Fruit fly (Drosophila melanogaster) whole organism, wandering third instar larva: Measurements from ENCODE around the gene CROT.
A peak's percentile ranks its signal among the peaks of the same experiment; 100 is the strongest.

Source experiments
- Abd-B ChIP-seq: fragments of >200 bp; optimal IDR thresholded peaks from 2 replicates; lab custom pipeline; 2017; ENCODE audit warnings: missing biosample characterization, missing genetic modification characterization
- CG32264 ChIP-seq: fragments of 200-800 bp; sonication (Bioruptor generic); optimal IDR thresholded peaks from 2 replicates; lab custom pipeline; 2016; ENCODE audit warnings: missing biosample characterization, missing genetic modification characterization
- CG9705 ChIP-seq: fragments of 200-800 bp; sonication (Bioruptor generic); optimal IDR thresholded peaks from 2 replicates; lab custom pipeline; 2018; ENCODE audit warnings: missing biosample characterization, mild to moderate bottlenecking, missing genetic modification characterization
- CrebA ChIP-seq: fragments of 200-800 bp; sonication (Bioruptor generic); optimal IDR thresholded peaks from 2 replicates; lab custom pipeline; 2016; ENCODE audit warnings: missing biosample characterization, mild to moderate bottlenecking, missing genetic modification characterization, borderline replicate concordance
- Dfd ChIP-seq: fragments of >200 bp; optimal IDR thresholded peaks from 2 replicates; lab custom pipeline; 2017; ENCODE audit warnings: missing biosample characterization, missing genetic modification characterization
- Dif ChIP-seq: fragments of 200-275, 200-300 bp; sonication (Bioruptor generic); optimal IDR thresholded peaks from 2 replicates; lab custom pipeline; 2018; ENCODE audit warnings: missing biosample characterization, missing genetic modification characterization; ENCODE audit not compliant: partially characterized antibody
- GATAd ChIP-seq: sonication (Bioruptor generic); optimal IDR thresholded peaks from 2 replicates; lab custom pipeline; 2016; ENCODE audit warnings: missing biosample characterization, missing genetic modification characterization
- HLH106 ChIP-seq: fragments of 200-800 bp; optimal IDR thresholded peaks from 3 replicates; lab custom pipeline; 2019; ENCODE audit warnings: missing biosample characterization, mild to moderate bottlenecking, missing genetic modification characterization, moderate library complexity
- Hnf4 ChIP-seq: fragments of 200-800 bp; sonication (Bioruptor generic); optimal IDR thresholded peaks from 2 replicates; lab custom pipeline; 2016; ENCODE audit warnings: missing biosample characterization, mild to moderate bottlenecking, missing genetic modification characterization
- Hr78 ChIP-seq: fragments of >200 bp; optimal IDR thresholded peaks from 2 replicates; lab custom pipeline; 2017; ENCODE audit warnings: missing biosample characterization, missing genetic modification characterization
- Hr83 ChIP-seq: fragments of 200-300 bp; sonication (Bioruptor generic); optimal IDR thresholded peaks from 2 replicates; lab custom pipeline; 2016; ENCODE audit warnings: missing biosample characterization, mild to moderate bottlenecking, missing genetic modification characterization, moderate library complexity; ENCODE audit not compliant: poor library complexity, severe bottlenecking
- Jra ChIP-seq: sonication (Bioruptor generic); optimal IDR thresholded peaks from 2 replicates; lab custom pipeline; 2016; ENCODE audit warnings: missing biosample characterization, missing genetic modification characterization
- Mio ChIP-seq: sonication (Bioruptor generic); optimal IDR thresholded peaks from 2 replicates; lab custom pipeline; 2016; ENCODE audit warnings: missing biosample characterization, missing genetic modification characterization
- Myc ChIP-seq: fragments of >200 bp; optimal IDR thresholded peaks from 2 replicates; lab custom pipeline; 2017
- N ChIP-seq: fragments of >200 bp; optimal IDR thresholded peaks from 2 replicates; lab custom pipeline; 2018; ENCODE audit warnings: missing biosample characterization, missing external identifiers, missing genetic modification characterization
- OdsH ChIP-seq: fragments of 200-800 bp; sonication (Bioruptor generic); optimal IDR thresholded peaks from 2 replicates; lab custom pipeline; 2016; ENCODE audit warnings: missing biosample characterization, mild to moderate bottlenecking, missing genetic modification characterization
- Rel ChIP-seq, 2 experiments: fragments of 200-800 bp; sonication (Bioruptor generic) in 1 of 2; optimal IDR thresholded peaks; 2 replicates in 1 of 2; 3 replicates in 1 of 2; lab custom pipeline; 2016 to 2019; ENCODE audit warnings: mild to moderate bottlenecking in 2 of 2, missing biosample characterization in 2 of 2, missing genetic modification characterization in 2 of 2, moderate library complexity in 1 of 2
- Sp1 ChIP-seq: fragments of 200-800 bp; sonication (Bioruptor generic); optimal IDR thresholded peaks from 3 replicates; lab custom pipeline; 2019; ENCODE audit warnings: missing biosample characterization, mild to moderate bottlenecking, missing genetic modification characterization, moderate library complexity
- Vsx2 ChIP-seq: fragments of 200-300, 225-300 bp; sonication (Bioruptor generic); optimal IDR thresholded peaks from 2 replicates; lab custom pipeline; 2018; ENCODE audit warnings: missing biosample characterization, missing genetic modification characterization; ENCODE audit not compliant: partially characterized antibody
- br ChIP-seq: fragments of 200-800 bp; sonication (Bioruptor generic); optimal IDR thresholded peaks from 2 replicates; lab custom pipeline; 2016; ENCODE audit warnings: missing biosample characterization, missing genetic modification characterization
- brk ChIP-seq: fragments of 200-800 bp; sonication (Bioruptor generic); optimal IDR thresholded peaks from 2 replicates; lab custom pipeline; 2016; ENCODE audit warnings: missing biosample characterization, mild to moderate bottlenecking, missing genetic modification characterization
- dl ChIP-seq, 2 experiments: fragments of 175-275, 200-275 bp in 1 of 2; fragments of 200-275 bp in 1 of 2; sonication (Bioruptor generic); optimal IDR thresholded peaks; lab custom pipeline; 2018; ENCODE audit warnings: mild to moderate bottlenecking in 2 of 2, missing biosample characterization in 2 of 2, missing genetic modification characterization in 2 of 2, moderate library complexity in 2 of 2; ENCODE audit not compliant: partially characterized antibody in 2 of 2, insufficient read depth in 1 of 2
- dmrt93B ChIP-seq: fragments of 200-800 bp; sonication (Bioruptor generic); optimal IDR thresholded peaks from 2 replicates; lab custom pipeline; 2018; ENCODE audit warnings: missing biosample characterization, mild to moderate bottlenecking, missing genetic modification characterization
- dsf ChIP-seq: sonication (Bioruptor generic); optimal IDR thresholded peaks from 2 replicates; lab custom pipeline; 2016; ENCODE audit warnings: missing biosample characterization, missing genetic modification characterization, borderline replicate concordance
- ey ChIP-seq: fragments of 200-800 bp; sonication (Bioruptor generic); optimal IDR thresholded peaks from 2 replicates; lab custom pipeline; 2016; ENCODE audit warnings: missing biosample characterization, missing genetic modification characterization
- foxo ChIP-seq, 2 experiments: fragments of 200-800 bp; sonication (Bioruptor generic); optimal IDR thresholded peaks; 2 replicates in 1 of 2; 3 replicates in 1 of 2; lab custom pipeline; 2016 to 2017; ENCODE audit warnings: missing biosample characterization in 2 of 2, missing genetic modification characterization in 2 of 2
- fru ChIP-seq: fragments of 200-800 bp; sonication (Bioruptor generic); optimal IDR thresholded peaks from 3 replicates; lab custom pipeline; 2016; ENCODE audit warnings: missing biosample characterization, mild to moderate bottlenecking, missing genetic modification characterization
- h ChIP-seq: fragments of 200-800 bp; sonication (Bioruptor generic); optimal IDR thresholded peaks from 3 replicates; lab custom pipeline; 2016; ENCODE audit warnings: missing biosample characterization, mild to moderate bottlenecking, missing genetic modification characterization
- jim ChIP-seq: fragments of 175-275, 200-325 bp; sonication (Bioruptor generic); optimal IDR thresholded peaks from 2 replicates; lab custom pipeline; 2016; ENCODE audit warnings: missing biosample characterization, mild to moderate bottlenecking, missing genetic modification characterization
- lola ChIP-seq: fragments of >200 bp; optimal IDR thresholded peaks from 2 replicates; lab custom pipeline; 2017; ENCODE audit warnings: missing biosample characterization, missing genetic modification characterization
- pan ChIP-seq: fragments of >200 bp; optimal IDR thresholded peaks from 2 replicates; lab custom pipeline; 2017
- psq ChIP-seq: fragments of 200-800 bp; sonication (Bioruptor generic); optimal IDR thresholded peaks from 3 replicates; lab custom pipeline; 2017; ENCODE audit warnings: missing biosample characterization, mild to moderate bottlenecking, missing genetic modification characterization, moderate library complexity
- rgr ChIP-seq: fragments of 200-800 bp; sonication (Bioruptor generic); optimal IDR thresholded peaks from 3 replicates; lab custom pipeline; 2016; ENCODE audit warnings: missing biosample characterization, mild to moderate bottlenecking, missing genetic modification characterization
- sage ChIP-seq: fragments of 200-800 bp; sonication (Bioruptor generic); optimal IDR thresholded peaks from 2 replicates; lab custom pipeline; 2016; ENCODE audit warnings: missing biosample characterization, mild to moderate bottlenecking, missing genetic modification characterization
- sv ChIP-seq: fragments of 200-800 bp; sonication (Bioruptor generic); optimal IDR thresholded peaks from 3 replicates; lab custom pipeline; 2016; ENCODE audit warnings: missing biosample characterization, missing genetic modification characterization
- tai ChIP-seq: sonication (Bioruptor generic); optimal IDR thresholded peaks from 2 replicates; lab custom pipeline; 2016; ENCODE audit warnings: missing biosample characterization, missing genetic modification characterization
- usp ChIP-seq: fragments of >200 bp; optimal IDR thresholded peaks from 2 replicates; lab custom pipeline; 2017; ENCODE audit warnings: missing biosample characterization, missing genetic modification characterization
- woc ChIP-seq: sonication (Bioruptor generic); optimal IDR thresholded peaks from 2 replicates; lab custom pipeline; 2016; ENCODE audit warnings: missing biosample characterization, mild to moderate bottlenecking, missing genetic modification characterization

CROT gene

DNA sequence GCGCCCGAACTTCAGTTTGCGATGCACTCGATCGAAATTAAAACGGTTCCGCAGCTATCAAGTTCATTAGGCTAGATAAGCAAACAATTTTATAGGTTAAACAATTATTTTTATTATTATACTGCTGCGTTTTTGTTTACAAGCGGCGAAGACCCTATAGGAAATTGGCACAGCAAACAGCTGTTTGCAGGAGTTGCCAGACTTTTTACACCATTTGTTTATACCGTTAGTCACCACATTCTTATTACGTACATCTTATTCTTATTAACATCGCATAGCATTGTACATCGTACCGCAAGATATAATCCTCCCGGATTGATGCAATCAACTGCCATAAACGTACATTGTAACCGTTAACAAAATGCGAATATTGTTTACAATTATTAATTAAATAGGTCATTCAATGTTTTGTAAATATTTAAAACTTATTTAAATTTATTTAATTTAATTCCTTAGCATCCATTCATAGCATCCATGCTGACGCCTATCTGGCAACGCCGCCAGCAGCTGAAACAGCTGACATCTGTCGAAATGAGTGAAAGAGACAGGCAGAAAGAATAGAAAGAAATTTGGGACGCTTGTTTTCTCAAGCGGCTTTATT is at the start of gene CROT, which contains the start of gene CG12877:
Gene CROT (minus strand): TSS at position 171 of the 601 bp plus-strand sequence.
Gene CG12877 (plus strand): TSS at position 520 of the 601 bp plus-strand sequence.
- TF ChIP-seq fru (GFP tag; lab: Kevin White, UChicago) (peak; percentile 69), CG9705 (peak; percentile 83), sage (GFP tag; lab: Kevin White, UChicago) (peak; percentile 61), jim (GFP tag; lab: Kevin White, UChicago) (peak; percentile 17), CG32264 (GFP tag; lab: Kevin White, UChicago) (no peak), rgr (GFP tag; lab: Kevin White, UChicago) (peak; percentile 87), HLH106 (peak; percentile 89), Hr78 (GFP tag; lab: Kevin White, UChicago) (no peak), Mio (GFP tag; lab: Kevin White, UChicago) (no peak), Myc (lab: Kevin White, UChicago) (no peak), Hnf4 (GFP tag; lab: Kevin White, UChicago) (no peak), Hr83 (GFP tag; lab: Kevin White, UChicago) (peak; percentile 22), ey (GFP tag; lab: Kevin White, UChicago) (peak; percentile 63), dsf (GFP tag; lab: Kevin White, UChicago) (no peak), usp (GFP tag; lab: Kevin White, UChicago) (no peak), woc (peak; percentile 39), foxo (GFP tag; optimal IDR thresholded peaks at IDR 0.05; lab: Kevin White, UChicago) (peak in 1 of 2 experiments; percentile 87), lola (GFP tag; lab: Kevin White, UChicago) (no peak), dl (GFP tag; optimal IDR thresholded peaks at IDR 0.05; lab: Kevin White, UChicago; ENCODE audit: insufficient read depth in 1 of 2, partially characterized antibody in 2 of 2) (no peak), Sp1 (peak; percentile 78), GATAd (GFP tag; lab: Kevin White, UChicago) (no peak), N (GFP tag; lab: Kevin White, UChicago) (no peak), h (GFP tag; lab: Kevin White, UChicago) (peak; percentile 62), Jra (GFP tag; lab: Kevin White, UChicago) (no peak), br (GFP tag; lab: Kevin White, UChicago) (peak; percentile 45), CrebA (GFP tag; lab: Kevin White, UChicago) (no peak), pan (lab: Kevin White, UChicago) (no peak), Dfd (no peak), tai (GFP tag; lab: Kevin White, UChicago) (no peak), dmrt93B (GFP tag; lab: Kevin White, UChicago) (peak; percentile 77), Rel (GFP tag; optimal IDR thresholded peaks at IDR 0.05; lab: Kevin White, UChicago) (no peak), Rel (tag; optimal IDR thresholded peaks at IDR 0.05; lab: Kevin White, UChicago) (no peak), brk (GFP tag; lab: Kevin White, UChicago) (no peak), OdsH (peak; percentile 65), Vsx2 (GFP tag; lab: Kevin White, UChicago) (no peak), psq (GFP tag; lab: Kevin White, UChicago) (peak; percentile 79), Dif (GFP tag; lab: Kevin White, UChicago) (no peak), sv (peak; percentile 68), Abd-B (GFP tag; lab: Kevin White, UChicago) (no peak)

DNA sequence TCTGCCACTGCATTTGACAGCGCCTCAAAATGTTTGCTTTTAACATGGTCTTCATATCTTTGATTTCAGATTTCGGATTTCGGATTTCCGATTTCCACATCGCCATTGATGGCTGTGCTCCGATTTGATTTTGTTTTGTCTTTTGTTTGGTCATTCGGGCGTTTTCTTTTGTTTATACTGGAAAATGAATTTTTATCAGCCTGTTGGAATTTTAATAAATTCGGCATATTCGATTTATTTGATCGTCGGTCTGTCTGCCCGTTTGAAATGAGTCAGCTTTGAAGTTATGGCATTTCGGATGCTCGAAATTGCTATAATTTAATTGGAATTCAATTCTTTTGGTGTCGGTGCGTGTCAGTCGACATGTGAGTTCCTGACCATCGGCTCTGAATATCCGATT is 34.1 kb upstream of the CROT start:
- TF ChIP-seq woc (no peak), rgr (GFP tag; lab: Kevin White, UChicago) (no peak), dmrt93B (GFP tag; lab: Kevin White, UChicago) (no peak), Rel (GFP tag; optimal IDR thresholded peaks at IDR 0.05; lab: Kevin White, UChicago) (no peak), Rel (tag; optimal IDR thresholded peaks at IDR 0.05; lab: Kevin White, UChicago) (no peak), dsf (GFP tag; lab: Kevin White, UChicago) (no peak), brk (GFP tag; lab: Kevin White, UChicago) (no peak), Hr83 (GFP tag; lab: Kevin White, UChicago) (no peak)
